Worm (Caenorhabditis elegans) whole organism, mixed stage, embryonic: ENCODE measurements around the gene T07A9.15.

Experiments used
- elt-3 ChIP-seq: fragments of 150-350 bp; optimal IDR thresholded peaks from 2 replicates; lab custom pipeline; 2014; ENCODE audit warnings: missing biosample characterization, missing genetic modification characterization
- flh-1 ChIP-seq: fragments of 200-800 bp; sonication (Bioruptor generic); optimal IDR thresholded peaks from 2 replicates; lab custom pipeline; 2018; ENCODE audit warnings: mild to moderate bottlenecking, missing genetic modification characterization, moderate library complexity, missing compliant biosample characterization
- mep-1 ChIP-seq: fragments of 150-350 bp; optimal IDR thresholded peaks from 2 replicates; lab custom pipeline; 2017; ENCODE audit warnings: missing biosample characterization, missing genetic modification reagents, missing genetic modification characterization, inconsistent platforms
- mls-2 ChIP-seq: sonication (generic microtip); optimal IDR thresholded peaks from 2 replicates; lab custom pipeline; 2016; ENCODE audit warnings: mild to moderate bottlenecking, missing genetic modification characterization, moderate library complexity, missing compliant biosample characterization
- nhr-12 ChIP-seq: fragments of 150-350 bp; optimal IDR thresholded peaks from 2 replicates; lab custom pipeline; 2014; ENCODE audit warnings: missing biosample characterization, missing genetic modification characterization
- nhr-76 ChIP-seq: sonication (generic microtip); optimal IDR thresholded peaks from 2 replicates; lab custom pipeline; 2017; ENCODE audit warnings: missing biosample characterization, missing genetic modification characterization
- pha-4 ChIP-seq: fragments of 150-350 bp; optimal IDR thresholded peaks from 2 replicates; lab custom pipeline; 2018; ENCODE audit warnings: missing biosample characterization, missing genetic modification reagents, missing genetic modification characterization
- zip-8 ChIP-seq: fragments of 150-350 bp; optimal IDR thresholded peaks from 2 replicates; lab custom pipeline; 2014; ENCODE audit warnings: missing biosample characterization, missing genetic modification characterization
- ztf-11 ChIP-seq: fragments of 150-350 bp; optimal IDR thresholded peaks from 2 replicates; lab custom pipeline; 2014; ENCODE audit warnings: missing biosample characterization, missing genetic modification characterization

ce11 chrIV:378367-378766 is 15.0 kb downstream of the T07A9.15 start:
- TF ChIP-seq ztf-11 (tag; lab: Kevin White, UChicago) (no peak), pha-4 (tag; lab: Kevin White, UChicago) (no peak), flh-1 (no peak), mls-2 (tag; lab: Kevin White, UChicago) (no peak), elt-3 (no peak), zip-8 (tag; lab: Kevin White, UChicago) (no peak), mep-1 (tag; lab: Kevin White, UChicago) (no peak), nhr-12 (tag; lab: Kevin White, UChicago) (no peak), nhr-76 (tag; lab: Kevin White, UChicago) (no peak)
